Fruit fly (Drosophila melanogaster): ENCODE results near the gene ATPsynE.

ATPsynE gene

dm6 chr3R:14296126-14296525 is 30.6 kb upstream of the ATPsynE start (continued):
- TF ChIP-seq CG15601 (tag; optimal IDR thresholded peaks at IDR 0.05) = peak; percentile 19
- TF ChIP-seq Nf-YC (tag; optimal IDR thresholded peaks at IDR 0.05) = peak; percentile 28
- peak; percentile 11 for TF ChIP-seq sd (tag; optimal IDR thresholded peaks at IDR 0.05)
- TF ChIP-seq Nf-YB (GFP tag; optimal IDR thresholded peaks at IDR 0.05) = peak; percentile 19
- TF ChIP-seq lab (GFP tag; optimal IDR thresholded peaks at IDR 0.05) = peak; percentile 14
- peak; percentile 86 for TF ChIP-seq grn (GFP tag; optimal IDR thresholded peaks at IDR 0.05)
- TF ChIP-seq CG1024 (GFP tag; IDR thresholded peaks at IDR 0.05) = no peak
- TF ChIP-seq lov (optimal IDR thresholded peaks at IDR 0.05) = no peak
- no peak for TF ChIP-seq lov (GFP tag; IDR thresholded peaks at IDR 0.05)

dm6 chr3R:14296700-14297099 is 30.0 kb upstream of the ATPsynE start:
- TF ChIP-seq slou (GFP tag; optimal IDR thresholded peaks at IDR 0.05) (no peak), Hmr (GFP tag; optimal IDR thresholded peaks at IDR 0.05) (peak; percentile 18), ci (GFP tag; IDR thresholded peaks at IDR 0.05) (no peak), Med (GFP tag) (peak; percentile 52), CG18599 (GFP tag; optimal IDR thresholded peaks at IDR 0.05) (peak; percentile 24), sens (GFP tag) (peak; percentile 42), BtbVII (GFP tag; optimal IDR thresholded peaks at IDR 0.05) (peak; percentile 21)

- TF ChIP-seq CG12071 (GFP tag; optimal IDR thresholded peaks at IDR 0.05) (no peak), wek (GFP tag; optimal IDR thresholded peaks at IDR 0.05) (peak; percentile 5), Med (GFP tag) (peak; percentile 51), wdn (GFP tag; IDR thresholded peaks at IDR 0.05) (no peak), CG12219 (GFP tag; optimal IDR thresholded peaks at IDR 0.05) (no peak), CG17568 (GFP tag; optimal IDR thresholded peaks at IDR 0.05) (no peak), Abd-B (GFP tag; optimal IDR thresholded peaks at IDR 0.05) (no peak), slp2 (GFP tag; optimal IDR thresholded peaks at IDR 0.05) (no peak), Drgx (GFP tag; IDR thresholded peaks at IDR 0.05) (0 out of 2 replicates have a peak, but pooled peaks have one; percentile 8), HLH4C (GFP tag; IDR thresholded peaks at IDR 0.05; ENCODE audit: partially characterized antibody) (no peak), cwo (GFP tag; optimal IDR thresholded peaks at IDR 0.05) (peak; percentile 47), vvl (GFP tag; IDR thresholded peaks at IDR 0.05) (peak; percentile 23; the same call in 1 of the 2 replicates), Kr (GFP tag; optimal IDR thresholded peaks at IDR 0.05) (no peak), tna (GFP tag; IDR thresholded peaks at IDR 0.05; ENCODE audit: partially characterized antibody) (no peak), CG12769 (tag; optimal IDR thresholded peaks at IDR 0.05) (peak; percentile 48), dm (GFP tag; optimal IDR thresholded peaks at IDR 0.05) (no peak), C15 (GFP tag; IDR thresholded peaks at IDR 0.05) (no peak), rib (GFP tag; IDR thresholded peaks at IDR 0.05) (no peak), tll (GFP tag; optimal IDR thresholded peaks at IDR 0.05) (no peak), h (optimal IDR thresholded peaks at IDR 0.05) (no peak), CG12659 (GFP tag; optimal IDR thresholded peaks at IDR 0.05) (no peak), chinmo (GFP tag; IDR thresholded peaks at IDR 0.05; ENCODE audit: partially characterized antibody) (0 out of 4 replicates have a peak, but pooled peaks have one; percentile 63), maf-S (GFP tag; optimal IDR thresholded peaks at IDR 0.05) (no peak), CG7271 (tag; optimal IDR thresholded peaks at IDR 0.05) (no peak), mld (GFP tag; IDR thresholded peaks at IDR 0.05; ENCODE audit: partially characterized antibody) (no peak), CG5180 (GFP tag; optimal IDR thresholded peaks at IDR 0.05) (peak; percentile 94), bigmax (GFP tag; optimal IDR thresholded peaks at IDR 0.05) (no peak)
These were observed 29.3 kb upstream of the ATPsynE start for dm6 chr3R:14297489-14297888.
